Fruit fly (Drosophila melanogaster) whole organism, embryonic: ENCODE data around the gene CG18262.

Experiments
- Ada2b ChIP-seq: fragments of 200-800 bp; sonication (Bioruptor generic); IDR thresholded peaks from 2 replicates; pipeline ENCODE4 v1.3.6; 2022; ENCODE audit warnings: missing biosample characterization, missing genetic modification characterization
- Aef1 ChIP-seq: fragments of 200-800 bp; sonication (Bioruptor generic); IDR thresholded peaks from 3 replicates; pipeline ENCODE4 v1.3.6; 2022; ENCODE audit warnings: missing biosample characterization, missing genetic modification characterization
- Atf-2 ChIP-seq: fragments of 200-800 bp; sonication (Bioruptor generic); optimal IDR thresholded peaks from 2 replicates; lab custom pipeline; 2016; ENCODE audit warnings: missing biosample characterization, missing genetic modification characterization
- Bdp1 ChIP-seq: fragments of 200-800 bp; sonication (Bioruptor generic); optimal IDR thresholded peaks from 3 replicates; lab custom pipeline; 2016; ENCODE audit warnings: missing biosample characterization, missing genetic modification characterization
- CG11696 ChIP-seq: fragments of 200-800 bp; sonication (Bioruptor generic); IDR thresholded peaks from 2 replicates; pipeline ENCODE4 v1.3.6; 2022; ENCODE audit warnings: missing biosample characterization, missing genetic modification characterization
- CG13123 ChIP-seq: fragments of 200-800 bp; sonication (Bioruptor generic); optimal IDR thresholded peaks from 2 replicates; lab custom pipeline; 2016; ENCODE audit warnings: missing biosample characterization, missing genetic modification characterization
- CG15479 ChIP-seq: fragments of 200-800 bp; sonication (Bioruptor generic); optimal IDR thresholded peaks from 3 replicates; lab custom pipeline; 2019; ENCODE audit warnings: missing biosample characterization, mild to moderate bottlenecking, missing genetic modification characterization, moderate library complexity
- CG15514 ChIP-seq: fragments of 200-800 bp; sonication (Bioruptor generic); optimal IDR thresholded peaks from 3 replicates; lab custom pipeline; 2017; ENCODE audit warnings: missing biosample characterization, missing genetic modification characterization, mild to moderate bottlenecking, moderate library complexity, missing genetic modification reagents
- CG1603 ChIP-seq: fragments of 200-800 bp; sonication (Bioruptor generic); optimal IDR thresholded peaks from 2 replicates; lab custom pipeline; 2019; ENCODE audit warnings: missing biosample characterization, mild to moderate bottlenecking, missing genetic modification characterization, moderate library complexity
- CG16815 ChIP-seq: fragments of 200-800 bp; sonication (Bioruptor generic); optimal IDR thresholded peaks from 3 replicates; lab custom pipeline; 2017; ENCODE audit warnings: missing biosample characterization, mild to moderate bottlenecking, missing genetic modification characterization
- CG18599 ChIP-seq: fragments of 200-800 bp; sonication (Bioruptor generic); optimal IDR thresholded peaks from 3 replicates; lab custom pipeline; 2017; ENCODE audit warnings: missing biosample characterization, missing genetic modification characterization, mild to moderate bottlenecking, moderate library complexity, missing genetic modification reagents
- CG2120 ChIP-seq: fragments of 200-800 bp; sonication (Bioruptor generic); optimal IDR thresholded peaks from 3 replicates; lab custom pipeline; 2016; ENCODE audit warnings: missing biosample characterization, missing genetic modification characterization
- CG2202 ChIP-seq: fragments of 200-800 bp; sonication (Bioruptor generic); optimal IDR thresholded peaks from 2 replicates; lab custom pipeline; 2018; ENCODE audit warnings: missing biosample characterization, mild to moderate bottlenecking, missing genetic modification characterization
- CG2875 ChIP-seq: fragments of 200-800 bp; sonication (Bioruptor generic); optimal IDR thresholded peaks from 2 replicates; lab custom pipeline; 2017; ENCODE audit warnings: missing biosample characterization, mild to moderate bottlenecking, missing genetic modification characterization, missing genetic modification reagents
- CG34422 ChIP-seq: fragments of 200-800 bp; sonication (Bioruptor generic); IDR thresholded peaks from 3 replicates; pipeline ENCODE4 v1.3.6; 2022; ENCODE audit warnings: missing biosample characterization, missing genetic modification characterization
- CG4360 ChIP-seq: fragments of 200-800 bp; sonication (Bioruptor generic); IDR thresholded peaks from 2 replicates; pipeline ENCODE4 v1.3.6; 2022; ENCODE audit warnings: missing biosample characterization, missing genetic modification characterization
- CG6654 ChIP-seq: fragments of 200-800 bp; sonication (Bioruptor generic); optimal IDR thresholded peaks from 2 replicates; lab custom pipeline; 2017; ENCODE audit warnings: missing biosample characterization, mild to moderate bottlenecking, missing genetic modification characterization
- CG6813 ChIP-seq: fragments of 200-800 bp; sonication (Bioruptor generic); optimal IDR thresholded peaks from 2 replicates; lab custom pipeline; 2017; ENCODE audit warnings: missing biosample characterization, missing genetic modification characterization, mild to moderate bottlenecking, moderate library complexity, missing genetic modification reagents
- CG9817 ChIP-seq: fragments of 200-800 bp; sonication (Bioruptor generic); optimal IDR thresholded peaks from 2 replicates; lab custom pipeline; 2018; ENCODE audit warnings: missing biosample characterization, mild to moderate bottlenecking, missing genetic modification characterization, moderate library complexity
- CG9932 ChIP-seq: fragments of 200-800 bp; sonication (Bioruptor generic); IDR thresholded peaks from 2 replicates; pipeline ENCODE4 v1.3.6; 2022; ENCODE audit warnings: missing biosample characterization, missing genetic modification characterization
- ERR ChIP-seq: fragments of 200-800 bp; sonication (Bioruptor generic); optimal IDR thresholded peaks from 2 replicates; lab custom pipeline; 2016; ENCODE audit warnings: missing biosample characterization, missing genetic modification characterization
- Gsc ChIP-seq: fragments of 200-800 bp; sonication (Bioruptor generic); IDR thresholded peaks from 2 replicates; pipeline ENCODE4 v1.3.6; 2022; ENCODE audit warnings: missing biosample characterization, missing genetic modification characterization
- H2.0 ChIP-seq: fragments of 200-800 bp; sonication (Bioruptor generic); IDR thresholded peaks from 2 replicates; pipeline ENCODE4 v1.3.6; 2022; ENCODE audit warnings: missing biosample characterization, missing genetic modification characterization
- HHEX ChIP-seq: fragments of 200-800 bp; sonication (Bioruptor generic); optimal IDR thresholded peaks from 3 replicates; lab custom pipeline; 2017; ENCODE audit warnings: missing biosample characterization, mild to moderate bottlenecking, missing genetic modification characterization, missing genetic modification reagents
- Hsf ChIP-seq: fragments of 200-800 bp; sonication (Bioruptor generic); optimal IDR thresholded peaks from 3 replicates; lab custom pipeline; 2016; ENCODE audit warnings: missing biosample characterization, missing genetic modification characterization
- Jarid2 ChIP-seq: fragments of 200-800 bp; sonication (Bioruptor generic); optimal IDR thresholded peaks from 3 replicates; lab custom pipeline; 2017; ENCODE audit warnings: mild to moderate bottlenecking, missing biosample characterization, missing genetic modification reagents, missing genetic modification characterization
- Mad ChIP-seq: fragments of 200-800 bp; sonication (Bioruptor generic); optimal IDR thresholded peaks from 2 replicates; lab custom pipeline; 2016; ENCODE audit warnings: missing biosample characterization, missing genetic modification characterization
- Poxn ChIP-seq: fragments of 200-800 bp; sonication (Bioruptor generic); IDR thresholded peaks from 2 replicates; pipeline ENCODE4 v1.3.6; 2022; ENCODE audit warnings: missing biosample characterization, missing genetic modification characterization
- Ravus ChIP-seq: fragments of 200-800 bp; sonication (Bioruptor generic); IDR thresholded peaks from 2 replicates; pipeline ENCODE4 v1.3.6; 2022; ENCODE audit warnings: missing biosample characterization, missing genetic modification characterization
- Rfx ChIP-seq: fragments of 200-800 bp; sonication (Bioruptor generic); IDR thresholded peaks from 2 replicates; pipeline ENCODE4 v1.3.6; 2022; ENCODE audit warnings: missing biosample characterization, missing genetic modification characterization
- Sox102F ChIP-seq: fragments of 200-800 bp; sonication (Bioruptor generic); optimal IDR thresholded peaks from 2 replicates; lab custom pipeline; 2018; ENCODE audit warnings: missing biosample characterization, mild to moderate bottlenecking, missing genetic modification characterization, moderate library complexity
- Sry-β ChIP-seq: fragments of 200-800 bp; sonication (Bioruptor generic); optimal IDR thresholded peaks from 2 replicates; lab custom pipeline; 2018; ENCODE audit warnings: missing biosample characterization, mild to moderate bottlenecking, missing genetic modification characterization, moderate library complexity
- Ssrp ChIP-seq: fragments of 200-800 bp; sonication (Bioruptor generic); optimal IDR thresholded peaks from 2 replicates; lab custom pipeline; 2018; ENCODE audit warnings: missing biosample characterization, mild to moderate bottlenecking, missing genetic modification characterization, moderate library complexity
- Tbp ChIP-seq: fragments of >200 bp; optimal IDR thresholded peaks from 2 replicates; lab custom pipeline; 2018; ENCODE audit warnings: missing biosample characterization, missing genetic modification characterization
- Usf ChIP-seq: fragments of 200-800 bp; sonication (Bioruptor generic); optimal IDR thresholded peaks from 2 replicates; lab custom pipeline; 2017; ENCODE audit warnings: missing genotype, missing biosample characterization, missing genetic modification characterization
- ase ChIP-seq: fragments of 200-800 bp; sonication (Bioruptor generic); IDR thresholded peaks from 3 replicates; pipeline ENCODE4 v1.3.6; 2022; ENCODE audit warnings: missing biosample characterization, missing genetic modification characterization
- bab2 ChIP-seq: fragments of 200-800 bp; sonication (Bioruptor generic); optimal IDR thresholded peaks from 2 replicates; lab custom pipeline; 2016; ENCODE audit warnings: missing biosample characterization, missing genetic modification characterization
- chm ChIP-seq: fragments of 200-800 bp; sonication (Bioruptor generic); IDR thresholded peaks from 2 replicates; pipeline ENCODE4 v1.3.6; 2022; ENCODE audit warnings: missing biosample characterization, missing genetic modification characterization
- corto ChIP-seq: fragments of 200-800 bp; sonication (Bioruptor generic); optimal IDR thresholded peaks from 2 replicates; lab custom pipeline; 2016; ENCODE audit warnings: missing biosample characterization, mild to moderate bottlenecking, missing genetic modification characterization, moderate library complexity
- emc ChIP-seq: fragments of 200-800 bp; sonication (Bioruptor generic); optimal IDR thresholded peaks from 2 replicates; lab custom pipeline; 2016; ENCODE audit warnings: missing biosample characterization, missing genetic modification characterization
- ems ChIP-seq: fragments of 200-800 bp; sonication (Bioruptor generic); optimal IDR thresholded peaks from 3 replicates; lab custom pipeline; 2016; ENCODE audit warnings: missing biosample characterization, missing genetic modification characterization
- en ChIP-seq: fragments of 200-800 bp; sonication (Bioruptor generic); optimal IDR thresholded peaks from 2 replicates; lab custom pipeline; 2016; ENCODE audit warnings: missing biosample characterization, missing genetic modification characterization
- gem ChIP-seq: fragments of 200-800 bp; sonication (Bioruptor generic); optimal IDR thresholded peaks from 2 replicates; lab custom pipeline; 2019; ENCODE audit warnings: missing biosample characterization, mild to moderate bottlenecking, missing genetic modification characterization, moderate library complexity
- jumu ChIP-seq: fragments of 200-800 bp; sonication (Bioruptor generic); optimal IDR thresholded peaks from 3 replicates; lab custom pipeline; 2016; ENCODE audit warnings: missing biosample characterization, missing genetic modification characterization
- klu ChIP-seq: fragments of 200-800 bp; sonication (Bioruptor generic); IDR thresholded peaks from 2 replicates; pipeline ENCODE4 v1.3.6; 2022; ENCODE audit warnings: missing biosample characterization, missing genetic modification characterization
- maf-S ChIP-seq: fragments of 200-800 bp; sonication (Bioruptor generic); optimal IDR thresholded peaks from 2 replicates; lab custom pipeline; 2016; ENCODE audit warnings: missing biosample characterization, missing genetic modification characterization
- nerfin-1 ChIP-seq: fragments of 200-800 bp; sonication (Bioruptor generic); optimal IDR thresholded peaks from 3 replicates; lab custom pipeline; 2019; ENCODE audit warnings: missing biosample characterization, mild to moderate bottlenecking, missing genetic modification characterization, moderate library complexity
- prd ChIP-seq, 3 experiments: fragments of >200 bp in 2 of 3; fragments of 200-800 bp in 1 of 3; sonication (Bioruptor generic) in 1 of 3; optimal IDR thresholded peaks in 2 of 3; IDR thresholded peaks in 1 of 3; 2 replicates in 2 of 3; 3 replicates in 1 of 3; pipeline versions ENCODE4 v1.3.6 to Lab custom; 2017 to 2022; ENCODE audit warnings: missing biosample characterization in 1 of 3, missing genetic modification characterization in 1 of 3
- salm ChIP-seq: fragments of 200-800 bp; sonication (Bioruptor generic); optimal IDR thresholded peaks from 2 replicates; lab custom pipeline; 2018; ENCODE audit warnings: missing biosample characterization, mild to moderate bottlenecking, missing genetic modification characterization
- yki ChIP-seq: fragments of >200 bp; optimal IDR thresholded peaks from 3 replicates; lab custom pipeline; 2018
- z ChIP-seq: fragments of 200-800 bp; sonication (Bioruptor generic); IDR thresholded peaks from 3 replicates; pipeline ENCODE4 v1.3.6; 2022; ENCODE audit warnings: missing biosample characterization, missing genetic modification characterization

Gene CG18262

DNA sequence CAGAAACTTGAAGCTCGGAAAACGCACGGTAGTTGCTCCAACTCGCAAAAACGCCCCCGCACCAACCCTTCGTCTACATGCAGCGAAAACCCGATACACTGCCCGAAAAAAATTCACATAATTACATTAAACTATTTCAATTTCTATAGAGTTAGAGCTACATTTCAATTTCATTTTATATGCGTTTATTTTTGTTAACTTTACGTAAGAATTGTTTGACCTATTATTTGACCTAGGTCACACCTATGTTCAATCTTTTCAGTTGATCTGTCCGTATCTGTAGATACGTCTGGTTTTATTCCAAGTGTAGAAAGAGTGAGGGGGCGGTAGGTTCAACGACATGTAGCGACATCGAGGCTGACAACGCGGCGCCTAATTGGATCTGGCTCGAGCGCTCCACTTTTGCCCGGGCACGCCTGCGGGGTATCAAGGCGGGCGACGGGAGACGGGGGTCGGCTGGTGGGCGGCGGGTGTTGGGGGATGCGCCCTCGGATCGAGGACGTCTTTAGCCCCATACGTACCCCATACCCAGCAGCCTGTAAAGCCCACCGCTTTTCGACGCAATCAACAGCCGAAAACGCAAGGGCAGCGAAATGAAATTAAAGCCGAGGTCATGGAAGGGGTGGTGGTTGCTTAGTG lies 50.1 kb downstream of the CG18262 start (continued):
- TF ChIP-seq Sox102F (peak; percentile 25), nerfin-1 (tag; lab: Kevin White, UChicago) (no peak), CG2120 (GFP tag; lab: Kevin White, UChicago) (peak; percentile 42), maf-S (GFP tag; lab: Kevin White, UChicago) (no peak), Ssrp (tag; lab: Kevin White, UChicago) (no peak), Sry-β (GFP tag; lab: Kevin White, UChicago) (no peak), CG11696 (no peak), bab2 (GFP tag; lab: Kevin White, UChicago) (no peak), chm (GFP tag; lab: Robert Waterston, UW) (no peak), CG1603 (tag; lab: Kevin White, UChicago) (peak; percentile 3), Tbp (GFP tag; lab: Kevin White, UChicago) (no peak), salm (tag; lab: Kevin White, UChicago) (no peak), CG4360 (no peak), emc (GFP tag; lab: Kevin White, UChicago) (no peak), CG6654 (no peak), HHEX (GFP tag; lab: Kevin White, UChicago) (no peak), CG34422 (0 out of 3 replicates have a peak, but pooled peaks have one; percentile 28), Hsf (peak; percentile 10), Aef1 (no peak), jumu (GFP tag; lab: Kevin White, UChicago) (no peak), z (GFP tag; lab: Robert Waterston, UW) (no peak), CG13123 (no peak), Rfx (peak; percentile 54; the same call in 1 of the 2 replicates), klu (GFP tag; lab: Robert Waterston, UW) (no peak), CG15479 (no peak), Jarid2 (GFP tag; lab: Kevin White, UChicago) (no peak), Usf (GFP tag; lab: Kevin White, UChicago) (no peak), prd (optimal IDR thresholded peaks at IDR 0.05; lab: Kevin White, UChicago) (no peak), prd (GFP tag; IDR thresholded peaks at IDR 0.05; lab: Robert Waterston, UW) (peak; percentile 29; the same call in 1 of the 3 replicates), CG16815 (GFP tag; lab: Kevin White, UChicago) (no peak), Ada2b (peak; percentile 45; the same call in 1 of the 2 replicates), gem (tag; lab: Kevin White, UChicago) (peak; percentile 56), Ravus (GFP tag; lab: Robert Waterston, UW) (no peak), Bdp1 (GFP tag; lab: Kevin White, UChicago) (no peak), ERR (GFP tag; lab: Kevin White, UChicago) (no peak), CG15514 (GFP tag; lab: Kevin White, UChicago) (no peak), ase (no peak), CG9817 (tag; lab: Kevin White, UChicago) (peak; percentile 4), yki (lab: Kevin White, UChicago) (no peak), H2.0 (GFP tag; lab: Robert Waterston, UW) (0 out of 2 replicates have a peak, but pooled peaks have one; percentile 12), Atf-2 (GFP tag; lab: Kevin White, UChicago) (no peak), en (GFP tag; lab: Kevin White, UChicago) (no peak), CG18599 (GFP tag; lab: Kevin White, UChicago) (peak; percentile 61), CG2875 (GFP tag; lab: Kevin White, UChicago) (no peak), CG2202 (tag; lab: Kevin White, UChicago) (no peak), Gsc (GFP tag; lab: Robert Waterston, UW) (no peak), Poxn (GFP tag; lab: Robert Waterston, UW) (no peak), ems (GFP tag; lab: Kevin White, UChicago) (no peak), Mad (GFP tag; lab: Kevin White, UChicago) (no peak), CG9932 (GFP tag; lab: Robert Waterston, UW) (no peak), corto (GFP tag; lab: Kevin White, UChicago) (no peak), CG6813 (no peak)
